Fruit fly (Drosophila melanogaster): ENCODE results near the gene Aven.

Gene Aven

DNA sequence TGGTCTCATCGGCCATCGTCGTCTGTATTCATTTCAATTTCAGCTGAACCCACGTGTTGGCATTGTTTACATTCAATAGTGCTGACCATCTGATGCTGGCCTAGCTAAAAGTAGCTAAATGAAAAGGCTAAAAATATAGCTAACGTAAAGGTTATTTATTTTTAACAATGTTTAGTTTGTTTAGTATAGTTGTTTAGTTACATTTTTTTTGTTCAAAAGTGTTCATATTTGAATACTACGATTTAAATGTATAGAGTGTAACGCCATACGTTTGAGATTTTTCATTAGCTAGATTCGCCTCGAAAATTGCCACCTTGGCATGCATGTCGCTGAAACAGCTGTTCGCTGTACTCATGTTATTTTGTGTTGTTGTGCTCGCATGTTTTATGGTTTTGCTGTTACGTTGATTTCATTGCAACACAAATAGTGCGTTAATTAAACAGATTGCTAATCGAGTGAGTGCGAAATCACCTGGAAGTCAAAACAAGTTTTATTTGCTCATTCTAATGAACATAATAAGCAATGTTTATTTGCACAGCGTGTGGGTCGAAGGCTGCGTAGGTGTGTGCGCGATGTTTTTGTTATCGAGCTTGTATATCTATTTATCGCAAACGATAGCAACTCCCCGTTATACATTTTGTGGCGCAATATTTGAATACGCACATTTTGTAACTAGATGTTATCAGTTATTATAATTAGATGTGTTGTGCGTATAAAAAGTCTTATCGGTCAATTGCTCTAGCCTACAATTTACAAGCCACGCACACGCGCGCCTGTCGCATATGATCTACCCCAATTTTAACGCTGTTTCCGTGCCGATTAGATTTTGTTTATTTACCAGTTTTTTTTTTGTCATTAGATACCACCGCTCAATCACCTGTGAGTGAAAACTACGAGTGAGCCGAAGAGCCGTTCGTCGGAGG lies 17.6 kb downstream of the Aven start, which contains the start of the genes CG1463 and Fpgs1 (continued):
- TF ChIP-seq abd-A (tag; optimal IDR thresholded peaks at IDR 0.05) (no peak), stwl (tag; optimal IDR thresholded peaks at IDR 0.05) (no peak), Fer1 (GFP tag; optimal IDR thresholded peaks at IDR 0.05) (peak; percentile 49), phol (tag; optimal IDR thresholded peaks at IDR 0.05) (peak; percentile 43), Trl (optimal IDR thresholded peaks at IDR 0.05) (no peak), Trl (GFP tag; optimal IDR thresholded peaks at IDR 0.05) (peak; percentile 9), CG7357 (GFP tag; IDR thresholded peaks at IDR 0.05) (no peak), zfh1 (GFP tag; IDR thresholded peaks at IDR 0.05) (no peak), CG9437 (GFP tag; optimal IDR thresholded peaks at IDR 0.05) (peak; percentile 32), Nf-YA (GFP tag; IDR thresholded peaks at IDR 0.05) (no peak), Opbp (GFP tag; IDR thresholded peaks at IDR 0.05; ENCODE audit: partially characterized antibody) (peak; percentile 63; the same call in 2 of the 3 replicates), sqz (GFP tag; optimal IDR thresholded peaks at IDR 0.05) (peak; percentile 47), Spps (tag; optimal IDR thresholded peaks at IDR 0.05) (no peak), Xrp1 (GFP tag; IDR thresholded peaks at IDR 0.05) (peak; percentile 48; the same call in 1 of the 2 replicates), wor (GFP tag; IDR thresholded peaks at IDR 0.05) (no peak), CG6765 (GFP tag; optimal IDR thresholded peaks at IDR 0.05) (peak; percentile 11), kah (GFP tag; optimal IDR thresholded peaks at IDR 0.05) (peak; percentile 68), zf30C (GFP tag; optimal IDR thresholded peaks at IDR 0.05) (no peak), fd3F (GFP tag; optimal IDR thresholded peaks at IDR 0.05) (no peak), unc-4 (GFP tag; IDR thresholded peaks at IDR 0.05; ENCODE audit: partially characterized antibody) (peak; percentile 60), h (optimal IDR thresholded peaks at IDR 0.05) (no peak), cwo (GFP tag; optimal IDR thresholded peaks at IDR 0.05) (peak; percentile 57), tin (GFP tag; optimal IDR thresholded peaks at IDR 0.05) (peak; percentile 2), CG8944 (GFP tag; optimal IDR thresholded peaks at IDR 0.05) (no peak), CG9932 (GFP tag; IDR thresholded peaks at IDR 0.05) (peak; percentile 59), vfl (GFP tag; optimal IDR thresholded peaks at IDR 0.05) (no peak), crp (GFP tag; optimal IDR thresholded peaks at IDR 0.05) (peak; percentile 19 to 91), trem (tag; optimal IDR thresholded peaks at IDR 0.05) (peak; percentile 38), Mrtf (GFP tag; IDR thresholded peaks at IDR 0.05) (no peak), sens (GFP tag) (peak; percentile 83), E2f1 (GFP tag; IDR thresholded peaks at IDR 0.05) (no peak), sens-2 (GFP tag; IDR thresholded peaks at IDR 0.05) (no peak)

DNA sequence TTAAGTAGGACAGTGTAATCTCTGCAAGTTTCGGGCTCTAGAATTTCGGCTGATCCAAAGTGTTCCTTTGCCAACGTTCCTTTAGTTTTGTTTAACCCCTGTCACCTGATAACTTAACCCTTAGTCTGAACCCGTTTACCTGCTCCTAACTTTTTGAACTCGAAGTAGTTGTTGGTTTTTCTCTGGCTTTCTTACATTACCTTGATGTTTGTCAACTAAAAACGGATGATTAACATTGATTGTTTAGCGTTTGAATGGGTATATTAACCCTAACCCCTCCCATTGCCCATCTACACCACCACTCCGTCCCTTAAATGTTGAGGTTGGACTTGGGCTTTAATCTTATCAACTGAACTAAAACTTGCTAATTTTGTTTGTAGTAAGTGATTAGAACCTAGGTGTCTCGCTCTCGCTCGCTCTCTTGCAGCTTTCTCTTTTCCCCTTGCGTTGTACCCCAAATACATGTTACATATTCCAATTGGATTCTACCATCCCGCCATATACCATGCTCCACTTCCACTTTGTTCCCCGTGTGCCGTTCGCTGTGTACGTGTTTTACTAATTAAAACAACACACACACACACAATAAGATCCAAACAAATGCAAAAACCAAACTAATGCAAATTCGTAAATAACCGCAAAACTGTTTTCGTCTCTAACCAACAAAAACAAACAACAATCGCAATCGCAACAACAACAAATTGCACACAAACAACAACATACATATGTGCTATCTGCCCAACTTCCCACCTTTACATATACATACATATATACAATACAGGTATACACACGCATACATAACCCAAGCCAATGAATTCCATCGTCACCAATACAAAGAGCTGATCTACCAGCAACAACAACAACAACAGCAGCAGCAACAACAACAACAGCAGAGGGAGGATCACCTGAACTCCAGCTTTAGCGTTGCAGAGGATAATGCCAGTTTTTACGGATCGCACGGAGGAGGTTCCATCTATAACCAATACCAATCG lies 28.3 kb downstream of the Aven start:
- peak; percentile 19 for TF ChIP-seq CG12659 (GFP tag; optimal IDR thresholded peaks at IDR 0.05)
- TF ChIP-seq NFAT (GFP tag; IDR thresholded peaks at IDR 0.05), result no peak
- TF ChIP-seq dmrt11E (tag; optimal IDR thresholded peaks at IDR 0.05), result no peak
- no peak for TF ChIP-seq gsb-n (tag; optimal IDR thresholded peaks at IDR 0.05)
- no peak for TF ChIP-seq CG3281 (GFP tag; optimal IDR thresholded peaks at IDR 0.05)
- no peak for TF ChIP-seq Stat92E (GFP tag; optimal IDR thresholded peaks at IDR 0.05)
- no peak for TF ChIP-seq Sin3A (optimal IDR thresholded peaks at IDR 0.05)
- no peak for TF ChIP-seq CG6254 (GFP tag; optimal IDR thresholded peaks at IDR 0.05)
- TF ChIP-seq onecut (GFP tag; IDR thresholded peaks at IDR 0.05), result no peak
- TF ChIP-seq Trl (optimal IDR thresholded peaks at IDR 0.05), result peak in 1 of 2 experiments; percentile 4
- no peak for TF ChIP-seq Trl (GFP tag; optimal IDR thresholded peaks at IDR 0.05)
- TF ChIP-seq CG17328 (GFP tag; IDR thresholded peaks at IDR 0.05), result no peak
- TF ChIP-seq CG15479 (GFP tag; optimal IDR thresholded peaks at IDR 0.05), result peak; percentile 25
- no peak for TF ChIP-seq CG2129 (GFP tag; IDR thresholded peaks at IDR 0.05; ENCODE audit: partially characterized antibody)
- peak; percentile 43; the same call in 1 of the 3 replicates for TF ChIP-seq row (GFP tag; IDR thresholded peaks at IDR 0.05)
- no peak for TF ChIP-seq sc (optimal IDR thresholded peaks at IDR 0.05)
- no peak for TF ChIP-seq sc (GFP tag; optimal IDR thresholded peaks at IDR 0.05)
- no peak for TF ChIP-seq CG1233 (GFP tag; optimal IDR thresholded peaks at IDR 0.05)
